Worm (Caenorhabditis elegans) whole organism, early embryonic: Measurements from ENCODE around the gene F01D5.5.
"Not testable (repeated sequence)": the region's sequence is repeated elsewhere in the genome, so short reads cannot be mapped to it uniquely, and the experiment has no call there.

Experiments
- B0310.2 ChIP-seq: sonication (generic microtip); optimal IDR thresholded peaks from 2 replicates; lab custom pipeline; 2016; ENCODE audit warnings: mild to moderate bottlenecking, missing genetic modification characterization, missing compliant biosample characterization
- F13C5.2 ChIP-seq: sonication (generic microtip); optimal IDR thresholded peaks from 2 replicates; lab custom pipeline; 2017; ENCODE audit warnings: mild to moderate bottlenecking, missing genetic modification characterization, inconsistent platforms, missing compliant biosample characterization
- aly-1 ChIP-seq: sonication (generic microtip); optimal IDR thresholded peaks from 2 replicates; lab custom pipeline; 2016; ENCODE audit warnings: missing genetic modification characterization, missing compliant biosample characterization
- ama-1 ChIP-seq: fragments of 150-350 bp; optimal IDR thresholded peaks from 2 replicates; lab custom pipeline; 2014
- ceh-13 ChIP-seq: fragments of 200-800 bp; sonication (Bioruptor generic); optimal IDR thresholded peaks from 2 replicates; lab custom pipeline; 2018; ENCODE audit warnings: mild to moderate bottlenecking, missing genetic modification characterization, missing compliant biosample characterization
- ceh-36 ChIP-seq: sonication (generic microtip); optimal IDR thresholded peaks from 2 replicates; lab custom pipeline; 2016; ENCODE audit warnings: missing genetic modification characterization, inconsistent platforms, missing compliant biosample characterization
- ets-7 ChIP-seq: sonication (generic microtip); optimal IDR thresholded peaks from 2 replicates; lab custom pipeline; 2016; ENCODE audit warnings: missing genotype, missing genetic modification characterization, missing compliant biosample characterization
- flt-1 ChIP-seq: fragments of 200-800 bp; sonication (Bioruptor generic); IDR thresholded peaks from 2 replicates; pipeline ENCODE4 v1.3.6; 2022; ENCODE audit warnings: missing genetic modification characterization, missing compliant biosample characterization
- hmbx-1 ChIP-seq: sonication (generic microtip); optimal IDR thresholded peaks from 2 replicates; lab custom pipeline; 2016; ENCODE audit warnings: mild to moderate bottlenecking, missing genetic modification characterization, missing compliant biosample characterization
- hmg-4 ChIP-seq: fragments of 200-800 bp; sonication (Bioruptor generic); optimal IDR thresholded peaks from 2 replicates; lab custom pipeline; 2018; ENCODE audit warnings: mild to moderate bottlenecking, missing genetic modification characterization, missing compliant biosample characterization
- hnd-1 ChIP-seq: sonication (generic microtip); optimal IDR thresholded peaks from 2 replicates; lab custom pipeline; 2016; ENCODE audit warnings: missing genetic modification characterization, missing compliant biosample characterization
- pes-1 ChIP-seq: fragments of 200-800 bp; sonication (Bioruptor generic); IDR thresholded peaks from 2 replicates; pipeline ENCODE4 v1.3.6; 2022; ENCODE audit warnings: missing genetic modification reagents, missing genetic modification characterization, missing compliant biosample characterization
- scrt-1 ChIP-seq: fragments of 200-800 bp; sonication (Bioruptor generic); IDR thresholded peaks from 2 replicates; pipeline ENCODE4 v1.3.6; 2022; ENCODE audit warnings: missing genetic modification characterization, missing compliant biosample characterization
- sea-1 ChIP-seq: fragments of 200-800 bp; sonication (Bioruptor generic); conservative IDR thresholded peaks from 2 replicates; pipeline ENCODE4 v1.3.6; 2022; ENCODE audit warnings: missing genetic modification characterization, missing compliant biosample characterization
- tbx-11 ChIP-seq: fragments of 200-800 bp; sonication (Bioruptor generic); IDR thresholded peaks from 2 replicates; pipeline ENCODE4 v1.3.6; 2022; ENCODE audit warnings: missing genetic modification characterization, missing compliant biosample characterization
- tbx-37 ChIP-seq: fragments of 200-800 bp; sonication (Bioruptor generic); conservative IDR thresholded peaks from 2 replicates; pipeline ENCODE4 v1.3.6; 2022; ENCODE audit warnings: missing genetic modification reagents, missing genetic modification characterization, missing compliant biosample characterization
- tra-4 ChIP-seq: sonication (generic microtip); optimal IDR thresholded peaks from 2 replicates; lab custom pipeline; 2017; ENCODE audit warnings: missing genetic modification characterization, missing compliant biosample characterization

F01D5.5 gene

DNA sequence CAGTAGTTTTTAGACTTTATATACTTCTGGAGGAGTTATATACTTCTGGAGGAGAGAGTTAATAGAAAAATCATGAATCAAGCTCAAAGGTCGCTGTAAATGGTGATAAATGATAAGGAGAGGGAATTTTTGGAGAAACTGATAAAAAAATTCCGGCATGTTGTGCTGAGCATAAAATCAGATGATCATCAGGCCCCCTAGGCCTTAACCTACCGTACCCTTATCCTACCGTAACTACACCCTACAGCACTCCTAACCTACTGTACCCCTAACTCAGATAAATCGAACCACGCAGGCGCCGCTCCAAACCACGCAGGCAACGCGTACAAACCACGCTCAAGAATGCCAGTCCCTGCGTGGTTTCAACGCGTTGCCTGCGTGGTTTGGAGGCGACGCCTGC lies 2.1 kb downstream of the F01D5.5 start, which contains the start of gene F01D5.3:
F01D5.3 (minus strand) TSS at position 101 of the 400 bp plus-strand sequence.
- not testable (repeated sequence) for TF ChIP-seq ceh-13 (GFP tag; lab: Kevin White, UChicago); hmbx-1 (tag; lab: Kevin White, UChicago); ama-1 (lab: Kevin White, UChicago)

DNA sequence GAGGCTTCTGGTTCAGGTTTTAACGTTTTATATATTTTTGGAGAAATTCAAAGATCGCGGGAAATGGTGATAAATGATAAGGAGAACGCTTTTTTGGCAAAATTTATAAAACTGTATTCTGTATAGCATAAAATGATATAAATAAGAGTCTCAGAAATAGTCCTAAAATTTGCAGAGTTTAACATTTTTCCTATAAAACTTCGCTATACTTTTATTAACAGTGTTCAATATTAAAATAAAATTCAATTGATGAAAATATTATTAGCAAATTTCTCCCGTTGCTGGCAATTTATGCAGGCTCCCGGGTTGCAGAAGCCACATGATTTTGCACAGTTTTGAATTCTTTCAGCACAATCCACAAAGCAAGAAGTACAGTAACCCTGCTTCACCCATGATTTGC lies 3.1 kb downstream of the F01D5.5 start, which contains the start of gene F01D5.2:
F01D5.2 (minus strand) TSS at position 101 of the 400 bp plus-strand sequence.
- TF ChIP-seq B0310.2 (tag; lab: Kevin White, UChicago) (no peak), ets-7 (tag; lab: Kevin White, UChicago) (no peak), tbx-11 (GFP tag; lab: Robert Waterston, UW) (no peak), scrt-1 (GFP tag; lab: Robert Waterston, UW) (no peak), ama-1 (lab: Kevin White, UChicago) (no peak), tra-4 (no peak), hnd-1 (tag; lab: Kevin White, UChicago) (no peak), hmbx-1 (tag; lab: Kevin White, UChicago) (no peak), tbx-37 (GFP tag; lab: Robert Waterston, UW) (no peak), aly-1 (tag; lab: Kevin White, UChicago) (no peak), flt-1 (GFP tag; lab: Robert Waterston, UW) (no peak), ceh-13 (GFP tag; lab: Kevin White, UChicago) (no peak), pes-1 (GFP tag; lab: Robert Waterston, UW) (no peak), sea-1 (GFP tag; lab: Robert Waterston, UW) (no peak), ceh-36 (tag; lab: Kevin White, UChicago) (no peak), hmg-4 (GFP tag; lab: Kevin White, UChicago) (no peak), F13C5.2 (tag; lab: Kevin White, UChicago) (no peak)

DNA sequence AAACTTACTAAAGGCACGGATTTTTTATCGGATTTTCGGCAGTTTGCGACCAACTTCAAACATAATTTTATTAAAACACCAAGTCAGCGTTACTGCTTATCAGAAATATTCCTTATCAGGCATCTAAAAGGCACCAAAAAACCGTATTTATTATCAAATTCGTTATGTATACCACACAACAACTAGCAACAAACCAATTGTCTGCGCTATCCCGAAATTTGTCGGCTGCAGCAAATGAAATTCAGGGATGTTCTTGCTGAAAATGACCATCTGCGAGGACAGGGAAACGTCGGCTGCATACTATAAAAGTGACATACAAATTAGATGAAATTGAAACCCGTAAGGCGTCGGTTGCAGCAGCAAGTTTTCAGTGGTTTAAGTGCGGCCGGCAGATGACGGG lies 4.1 kb downstream of the F01D5.5 start:
- TF ChIP-seq ceh-36 (tag; lab: Kevin White, UChicago) (no peak), pes-1 (GFP tag; lab: Robert Waterston, UW) (no peak), hmbx-1 (tag; lab: Kevin White, UChicago) (no peak), hnd-1 (tag; lab: Kevin White, UChicago) (no peak), aly-1 (tag; lab: Kevin White, UChicago) (no peak), ama-1 (lab: Kevin White, UChicago) (no peak), sea-1 (GFP tag; lab: Robert Waterston, UW) (no peak), ceh-13 (GFP tag; lab: Kevin White, UChicago) (no peak), ets-7 (tag; lab: Kevin White, UChicago) (no peak), tbx-11 (GFP tag; lab: Robert Waterston, UW) (no peak), hmg-4 (GFP tag; lab: Kevin White, UChicago) (no peak), F13C5.2 (tag; lab: Kevin White, UChicago) (no peak), flt-1 (GFP tag; lab: Robert Waterston, UW) (no peak), scrt-1 (GFP tag; lab: Robert Waterston, UW) (no peak), B0310.2 (tag; lab: Kevin White, UChicago) (no peak), tra-4 (no peak), tbx-37 (GFP tag; lab: Robert Waterston, UW) (no peak)

- TF ChIP-seq ceh-36 (tag; lab: Kevin White, UChicago) (no peak), B0310.2 (tag; lab: Kevin White, UChicago) (no peak), sea-1 (GFP tag; lab: Robert Waterston, UW) (no peak), aly-1 (tag; lab: Kevin White, UChicago) (no peak), pes-1 (GFP tag; lab: Robert Waterston, UW) (no peak), flt-1 (GFP tag; lab: Robert Waterston, UW) (no peak), F13C5.2 (tag; lab: Kevin White, UChicago) (no peak), ama-1 (lab: Kevin White, UChicago) (no peak), scrt-1 (GFP tag; lab: Robert Waterston, UW) (no peak), tbx-11 (GFP tag; lab: Robert Waterston, UW) (no peak), ets-7 (tag; lab: Kevin White, UChicago) (no peak), tra-4 (no peak), ceh-13 (GFP tag; lab: Kevin White, UChicago) (no peak), hmbx-1 (tag; lab: Kevin White, UChicago) (no peak), hnd-1 (tag; lab: Kevin White, UChicago) (no peak), hmg-4 (GFP tag; lab: Kevin White, UChicago) (no peak), tbx-37 (GFP tag; lab: Robert Waterston, UW) (no peak)
Observed at ce11 chrII:13997477-13997876, 4.6 kb downstream of the F01D5.5 start, which contains the start of gene F01D5.1. Gene F01D5.1, minus strand, starts transcription at chrII:13997581.

DNA sequence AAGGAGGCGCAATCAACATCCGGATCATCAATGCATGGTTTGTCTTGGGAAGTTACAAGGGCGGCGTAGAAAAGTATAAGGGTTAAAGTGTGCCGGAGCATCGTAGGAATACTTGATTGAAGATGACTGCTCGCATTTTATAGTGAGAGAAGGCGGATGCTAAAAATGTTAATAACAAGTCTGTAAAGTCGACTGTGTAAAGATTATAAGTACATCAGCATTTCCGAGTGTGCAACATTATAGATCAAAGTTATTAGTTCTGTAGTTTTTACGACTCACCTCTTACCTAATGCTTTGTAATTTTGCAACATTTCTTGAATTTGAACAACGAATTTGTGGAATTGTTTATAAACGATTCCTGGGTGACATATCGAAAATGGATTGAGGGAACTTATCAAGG lies 7.2 kb downstream of the F01D5.5 start, which contains the start of gene Y39G8B.7:
Y39G8B.7 (minus strand) TSS at position 101 of the 400 bp plus-strand sequence.
- TF ChIP-seq sea-1 (GFP tag; lab: Robert Waterston, UW) (no peak), ama-1 (lab: Kevin White, UChicago) (no peak), B0310.2 (tag; lab: Kevin White, UChicago) (no peak), ets-7 (tag; lab: Kevin White, UChicago) (no peak), tbx-11 (GFP tag; lab: Robert Waterston, UW) (no peak), hmbx-1 (tag; lab: Kevin White, UChicago) (no peak), scrt-1 (GFP tag; lab: Robert Waterston, UW) (no peak), pes-1 (GFP tag; lab: Robert Waterston, UW) (no peak), ceh-13 (GFP tag; lab: Kevin White, UChicago) (no peak), hnd-1 (tag; lab: Kevin White, UChicago) (no peak), aly-1 (tag; lab: Kevin White, UChicago) (no peak), tra-4 (no peak), ceh-36 (tag; lab: Kevin White, UChicago) (no peak)

- TF ChIP-seq scrt-1 (GFP tag; lab: Robert Waterston, UW) (no peak), F13C5.2 (tag; lab: Kevin White, UChicago) (no peak), ama-1 (lab: Kevin White, UChicago) (no peak)
Observed at ce11 chrII:13991741-13992140, 10.4 kb downstream of the F01D5.5 start, which contains the start of gene Y39G8B.5. Gene Y39G8B.5, minus strand, starts transcription at chrII:13991841.
